Fruit fly (Drosophila melanogaster): ENCODE measurements around the gene Ugt37A1.

Ugt37A1 gene

dm6 chr2L:20349671-20350539 lies 24.0 kb downstream of the Ugt37A1 start, which contains the start of the genes La and RtGEF (continued):
- TF ChIP-seq CG3065 (GFP tag; optimal IDR thresholded peaks at IDR 0.05) = no peak
- TF ChIP-seq CG12744 (GFP tag; optimal IDR thresholded peaks at IDR 0.05) = no peak
- no peak for TF ChIP-seq pita (GFP tag; optimal IDR thresholded peaks at IDR 0.05)
- TF ChIP-seq CG17802 (tag; optimal IDR thresholded peaks at IDR 0.05) = no peak
- peak; percentile 60 for TF ChIP-seq CG9727 (GFP tag; optimal IDR thresholded peaks at IDR 0.05)
- peak; percentile 91 for TF ChIP-seq row (GFP tag; IDR thresholded peaks at IDR 0.05)
- peak; percentile 56 for TF ChIP-seq CG2678 (tag; optimal IDR thresholded peaks at IDR 0.05)
- TF ChIP-seq ara (GFP tag; IDR thresholded peaks at IDR 0.05) = no peak; the same call in 1 of the 2 replicates
- 0 out of 3 replicates have a peak, but pooled peaks have one; percentile 19 for TF ChIP-seq H15 (GFP tag; IDR thresholded peaks at IDR 0.05)
- peak; percentile 7 for TF ChIP-seq CG10654 (GFP tag; optimal IDR thresholded peaks at IDR 0.05)
- TF ChIP-seq CG15479 (GFP tag; optimal IDR thresholded peaks at IDR 0.05) = no peak
- TF ChIP-seq tin (GFP tag; optimal IDR thresholded peaks at IDR 0.05) = peak; percentile 48
- TF ChIP-seq CG2129 (GFP tag; IDR thresholded peaks at IDR 0.05; ENCODE audit: partially characterized antibody) = peak; percentile 85
- TF ChIP-seq CG8478 (optimal IDR thresholded peaks at IDR 0.05) = no peak
- peak; percentile 83 for TF ChIP-seq YL-1 (GFP tag; optimal IDR thresholded peaks at IDR 0.05)
- TF ChIP-seq CG8281 (tag; optimal IDR thresholded peaks at IDR 0.05) = no peak
- TF ChIP-seq btn (GFP tag; optimal IDR thresholded peaks at IDR 0.05) = no peak
- TF ChIP-seq CG3838 (GFP tag; optimal IDR thresholded peaks at IDR 0.05) = no peak
- no peak for TF ChIP-seq CG33557 (GFP tag; optimal IDR thresholded peaks at IDR 0.05)
- TF ChIP-seq sob (GFP tag; IDR thresholded peaks at IDR 0.05) = peak; percentile 27; the same call in 1 of the 2 replicates
- no peak for TF ChIP-seq grn (GFP tag; optimal IDR thresholded peaks at IDR 0.05)
- TF ChIP-seq Oli (tag; optimal IDR thresholded peaks at IDR 0.05) = no peak
- peak; percentile 51 for TF ChIP-seq CG2712 (tag; optimal IDR thresholded peaks at IDR 0.05)
- TF ChIP-seq z (GFP tag; IDR thresholded peaks at IDR 0.05) = no peak
- peak; percentile 42 for TF ChIP-seq Abd-B (GFP tag; optimal IDR thresholded peaks at IDR 0.05)
- TF ChIP-seq vfl (GFP tag; optimal IDR thresholded peaks at IDR 0.05) = peak; percentile 47
- TF ChIP-seq Dip3 (GFP tag; optimal IDR thresholded peaks at IDR 0.05) = peak; percentile 34
- TF ChIP-seq Hr3 (GFP tag; optimal IDR thresholded peaks at IDR 0.05) = peak; percentile 57
- 0 out of 2 replicates have a peak, but pooled peaks have one; percentile 26 for TF ChIP-seq Xrp1 (GFP tag; IDR thresholded peaks at IDR 0.05)
- TF ChIP-seq Taf1 (GFP tag; IDR thresholded peaks at IDR 0.05) = no peak
- no peak for TF ChIP-seq CG17359 (tag; optimal IDR thresholded peaks at IDR 0.05)
- peak; percentile 85 for TF ChIP-seq Doc3 (GFP tag; IDR thresholded peaks at IDR 0.05; ENCODE audit: partially characterized antibody)
- TF ChIP-seq CG7556 (GFP tag; optimal IDR thresholded peaks at IDR 0.05) = peak; percentile 40
- TF ChIP-seq CG10462 (GFP tag; optimal IDR thresholded peaks at IDR 0.05) = peak; percentile 10
- peak; percentile 13 for TF ChIP-seq Hmx (GFP tag; optimal IDR thresholded peaks at IDR 0.05)
- TF ChIP-seq sima (GFP tag; optimal IDR thresholded peaks at IDR 0.05) = no peak
- TF ChIP-seq CG8359 (GFP tag; optimal IDR thresholded peaks at IDR 0.05; ENCODE audit: borderline replicate concordance) = no peak
- TF ChIP-seq CG10147 (GFP tag; optimal IDR thresholded peaks at IDR 0.05) = peak; percentile 37
- no peak for TF ChIP-seq CG10431 (GFP tag; optimal IDR thresholded peaks at IDR 0.05)
- TF ChIP-seq CG32772 (GFP tag; IDR thresholded peaks at IDR 0.05) = 0 out of 2 replicates have a peak, but pooled peaks have one; percentile 15
- peak; percentile 34; the same call in 1 of the 2 replicates for TF ChIP-seq CG1024 (GFP tag; IDR thresholded peaks at IDR 0.05)
- TF ChIP-seq chif (GFP tag; optimal IDR thresholded peaks at IDR 0.05) = peak; percentile 28 to 49
- TF ChIP-seq CG5953 (GFP tag; IDR thresholded peaks at IDR 0.05) = no peak
- peak; percentile 71 for TF ChIP-seq CG2120 (GFP tag; optimal IDR thresholded peaks at IDR 0.05)
- no peak for TF ChIP-seq CrebB (tag; optimal IDR thresholded peaks at IDR 0.05)
- peak; percentile 97 for TF ChIP-seq Opbp (GFP tag; IDR thresholded peaks at IDR 0.05; ENCODE audit: partially characterized antibody)
- TF ChIP-seq CG11085 (GFP tag; IDR thresholded peaks at IDR 0.05) = peak; percentile 7; the same call in 1 of the 2 replicates
- no peak for TF ChIP-seq gt (GFP tag; IDR thresholded peaks at IDR 0.05)
- TF ChIP-seq CG31441 (GFP tag; IDR thresholded peaks at IDR 0.05) = peak; percentile 88

Measured in whole organism, embryonic.